Fruit fly (Drosophila melanogaster): ENCODE results near the gene Ir10a.

The Ir10a gene

DNA sequence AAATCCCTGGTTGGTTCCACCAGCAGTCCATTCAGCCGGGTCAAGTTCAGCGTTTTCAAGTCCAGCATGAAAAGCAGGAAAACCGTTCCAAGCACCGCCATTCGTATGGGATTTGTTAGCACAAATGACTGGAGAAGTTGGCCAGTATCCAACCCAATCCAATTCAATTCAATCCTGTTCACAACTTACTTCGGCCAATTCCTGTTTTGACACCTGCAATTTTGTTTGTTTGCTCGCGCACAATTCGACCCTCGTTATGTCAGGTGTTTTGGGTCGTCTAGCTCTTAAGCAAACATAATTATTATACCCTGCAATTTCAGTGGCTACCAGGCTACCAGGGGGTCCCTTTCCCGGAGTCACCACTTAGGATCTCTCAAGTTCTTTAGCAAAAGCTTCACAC lies at the start of gene Ir10a:
Ir10a (minus strand) TSS at position 101 of the 400 bp plus-strand sequence.
- TF ChIP-seq CG34224 (GFP tag; IDR thresholded peaks at IDR 0.05; ENCODE audit: partially characterized antibody) (no peak), HLH4C (GFP tag; IDR thresholded peaks at IDR 0.05; ENCODE audit: partially characterized antibody) (no peak), C15 (GFP tag; IDR thresholded peaks at IDR 0.05) (no peak), CG10431 (GFP tag; optimal IDR thresholded peaks at IDR 0.05) (no peak), CG31365 (tag; optimal IDR thresholded peaks at IDR 0.05) (no peak), CG13775 (GFP tag; optimal IDR thresholded peaks at IDR 0.05) (no peak)

DNA sequence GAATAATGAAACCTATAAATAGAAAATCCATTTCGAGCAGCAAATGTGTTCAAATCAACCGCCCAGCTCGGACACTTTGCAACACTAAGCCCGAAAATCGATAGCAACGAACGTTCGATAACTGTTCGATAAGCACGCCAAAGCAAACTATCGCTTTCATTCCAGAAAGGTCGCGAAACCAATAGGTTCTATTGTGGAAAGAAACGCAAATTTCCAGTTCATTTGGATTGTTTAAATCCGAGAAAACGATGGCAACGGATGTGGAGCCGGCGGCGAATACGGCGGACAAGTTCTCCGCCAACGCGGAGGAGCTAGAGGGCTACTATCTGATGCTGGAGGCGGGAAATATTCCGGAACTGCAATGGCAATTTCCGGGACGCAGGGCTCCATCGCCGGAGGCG lies 48.1 kb upstream of the Ir10a start, which contains the start of gene Pa1:
Pa1 (plus strand) TSS at position 156 of the 401 bp plus-strand sequence.
- TF ChIP-seq CG17829 (tag; optimal IDR thresholded peaks at IDR 0.05) = peak; percentile 37
- peak; percentile 37 for TF ChIP-seq HmgZ (tag; optimal IDR thresholded peaks at IDR 0.05)
- no peak for TF ChIP-seq p53 (GFP tag; optimal IDR thresholded peaks at IDR 0.05)
- no peak for TF ChIP-seq gcm2 (GFP tag; optimal IDR thresholded peaks at IDR 0.05)
- no peak for TF ChIP-seq CG8359 (GFP tag; optimal IDR thresholded peaks at IDR 0.05; ENCODE audit: borderline replicate concordance)
- TF ChIP-seq CG14014 (GFP tag; IDR thresholded peaks at IDR 0.05) = no peak
- TF ChIP-seq Xbp1 (GFP tag; optimal IDR thresholded peaks at IDR 0.05) = no peak
- TF ChIP-seq Awh (GFP tag; IDR thresholded peaks at IDR 0.05) = no peak
- TF ChIP-seq CG13123 (GFP tag; optimal IDR thresholded peaks at IDR 0.05) = no peak
- no peak for TF ChIP-seq org-1 (GFP tag; optimal IDR thresholded peaks at IDR 0.05)
- TF ChIP-seq CG15073 (GFP tag; optimal IDR thresholded peaks at IDR 0.05) = no peak
- TF ChIP-seq CG6272 (GFP tag; IDR thresholded peaks at IDR 0.05) = no peak
- no peak for TF ChIP-seq sqz (GFP tag; optimal IDR thresholded peaks at IDR 0.05)
- no peak for TF ChIP-seq br (optimal IDR thresholded peaks at IDR 0.05)
- no peak for TF ChIP-seq Antp (GFP tag; optimal IDR thresholded peaks at IDR 0.05)
- TF ChIP-seq CG16815 (GFP tag; optimal IDR thresholded peaks at IDR 0.05) = no peak
- TF ChIP-seq CG15011 (GFP tag; optimal IDR thresholded peaks at IDR 0.05) = no peak
- TF ChIP-seq knrl (GFP tag; IDR thresholded peaks at IDR 0.05; ENCODE audit: partially characterized antibody) = peak; percentile 49; the same call in 2 of the 3 replicates
- TF ChIP-seq CG4707 (GFP tag; optimal IDR thresholded peaks at IDR 0.05) = no peak
- peak; percentile 92 for TF ChIP-seq CG15514 (GFP tag; optimal IDR thresholded peaks at IDR 0.05)
- TF ChIP-seq ftz-f1 (GFP tag; optimal IDR thresholded peaks at IDR 0.05) = no peak
- TF ChIP-seq CG18599 (GFP tag; optimal IDR thresholded peaks at IDR 0.05) = no peak
- no peak for TF ChIP-seq pb (GFP tag; optimal IDR thresholded peaks at IDR 0.05)
- no peak for TF ChIP-seq CG17802 (tag; optimal IDR thresholded peaks at IDR 0.05)
- peak; percentile 2 for TF ChIP-seq CG2120 (GFP tag; optimal IDR thresholded peaks at IDR 0.05)
- TF ChIP-seq Hmx (GFP tag; optimal IDR thresholded peaks at IDR 0.05) = no peak
- TF ChIP-seq Hand (GFP tag; optimal IDR thresholded peaks at IDR 0.05) = no peak
- TF ChIP-seq CG14710 (tag; optimal IDR thresholded peaks at IDR 0.05) = peak; percentile 42
- TF ChIP-seq CG2116 (GFP tag; optimal IDR thresholded peaks at IDR 0.05) = peak; percentile 70
- peak; percentile 70; the same call in 1 of the 2 replicates for TF ChIP-seq amos (GFP tag; IDR thresholded peaks at IDR 0.05; ENCODE audit: partially characterized antibody)
- TF ChIP-seq CG17361 (GFP tag; IDR thresholded peaks at IDR 0.05) = no peak
- no peak for TF ChIP-seq CG8281 (tag; optimal IDR thresholded peaks at IDR 0.05)
- no peak for TF ChIP-seq NK7.1 (GFP tag; optimal IDR thresholded peaks at IDR 0.05)
- TF ChIP-seq Xrp1 (GFP tag; IDR thresholded peaks at IDR 0.05) = no peak
- no peak for TF ChIP-seq CG15269 (tag; optimal IDR thresholded peaks at IDR 0.05)
- TF ChIP-seq CrebB (tag; optimal IDR thresholded peaks at IDR 0.05) = no peak
- peak; percentile 47; the same call in 1 of the 3 replicates for TF ChIP-seq CG7963 (GFP tag; IDR thresholded peaks at IDR 0.05; ENCODE audit: partially characterized antibody)
- TF ChIP-seq chm (GFP tag; IDR thresholded peaks at IDR 0.05) = 0 out of 2 replicates have a peak, but pooled peaks have one; percentile 12
- TF ChIP-seq CG11695 (GFP tag; IDR thresholded peaks at IDR 0.05) = no peak
- TF ChIP-seq z (GFP tag; IDR thresholded peaks at IDR 0.05) = no peak
- TF ChIP-seq CG42726 (GFP tag; IDR thresholded peaks at IDR 0.05; ENCODE audit: partially characterized antibody) = no peak
- no peak for TF ChIP-seq unpg (GFP tag; optimal IDR thresholded peaks at IDR 0.05)
- TF ChIP-seq pzg (GFP tag; optimal IDR thresholded peaks at IDR 0.05) = peak; percentile 62
